Fruit fly (Drosophila melanogaster): Measurements from ENCODE around the gene CG14969.

The CG14969 gene

DNA sequence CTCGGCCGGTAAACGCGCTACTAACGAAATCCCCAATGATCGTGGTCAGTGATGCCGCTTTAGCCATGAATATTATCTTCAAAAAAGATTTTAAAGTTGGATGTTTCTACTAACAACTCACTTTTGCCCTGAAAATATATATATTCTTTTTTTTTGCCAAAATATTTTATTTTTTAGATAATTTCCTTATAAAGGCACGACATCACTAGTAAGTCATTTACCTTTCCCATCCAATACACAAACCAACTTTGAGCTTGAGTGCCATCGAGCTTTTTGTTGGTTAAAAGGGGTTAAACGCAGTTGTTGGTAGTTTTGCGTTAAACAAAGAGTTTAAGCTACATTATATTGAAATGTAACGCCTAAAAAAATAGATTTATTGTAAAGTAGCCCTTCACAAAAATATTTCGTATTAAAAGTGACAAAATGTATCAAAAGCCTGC is 31.7 kb downstream of the CG14969 start, which contains the start of gene CG14968 (continued):
- TF ChIP-seq CG10543 (GFP tag; optimal IDR thresholded peaks at IDR 0.05) (peak; percentile 75), gt (GFP tag; IDR thresholded peaks at IDR 0.05) (peak; percentile 82), CG15601 (tag; optimal IDR thresholded peaks at IDR 0.05) (peak; percentile 89), CG10431 (GFP tag; optimal IDR thresholded peaks at IDR 0.05) (peak; percentile 54), Xbp1 (GFP tag; optimal IDR thresholded peaks at IDR 0.05) (peak; percentile 93), CG17829 (tag; optimal IDR thresholded peaks at IDR 0.05) (peak; percentile 91), CHES-1-like (GFP tag; optimal IDR thresholded peaks at IDR 0.05) (peak; percentile 41), ATbp (GFP tag; optimal IDR thresholded peaks at IDR 0.05) (peak; percentile 89), Pdp1 (GFP tag; optimal IDR thresholded peaks at IDR 0.05) (peak; percentile 66 to 74), fd3F (GFP tag; optimal IDR thresholded peaks at IDR 0.05) (peak; percentile 93), CG2120 (GFP tag; optimal IDR thresholded peaks at IDR 0.05) (peak; percentile 96), Deaf1 (tag; optimal IDR thresholded peaks at IDR 0.05) (peak; percentile 74), hb (GFP tag; IDR thresholded peaks at IDR 0.05; ENCODE audit: partially characterized antibody) (no peak), CG18476 (GFP tag; optimal IDR thresholded peaks at IDR 0.05) (peak; percentile 90), ftz-f1 (GFP tag; optimal IDR thresholded peaks at IDR 0.05) (peak; percentile 48), abd-A (tag; optimal IDR thresholded peaks at IDR 0.05) (no peak), ranshi (GFP tag; IDR thresholded peaks at IDR 0.05) (peak; percentile 97), lab (GFP tag; optimal IDR thresholded peaks at IDR 0.05) (peak; percentile 98), kah (GFP tag; optimal IDR thresholded peaks at IDR 0.05) (peak; percentile 83), cato (GFP tag; optimal IDR thresholded peaks at IDR 0.05; ENCODE audit: borderline replicate concordance) (peak; percentile 82), esg (GFP tag; conservative IDR thresholded peaks at IDR 0.05) (peak; percentile 95), Nf-YB (GFP tag; optimal IDR thresholded peaks at IDR 0.05) (peak; percentile 81), Dbx (GFP tag; IDR thresholded peaks at IDR 0.05) (peak; percentile 97), Sox100B (GFP tag; optimal IDR thresholded peaks at IDR 0.05) (peak; percentile 86), dpn (GFP tag; optimal IDR thresholded peaks at IDR 0.05) (peak; percentile 87 to 94), vfl (GFP tag; optimal IDR thresholded peaks at IDR 0.05) (peak; percentile 74), sd (tag; optimal IDR thresholded peaks at IDR 0.05) (peak; percentile 76), CG18599 (GFP tag; optimal IDR thresholded peaks at IDR 0.05) (peak; percentile 97), lilli (GFP tag; optimal IDR thresholded peaks at IDR 0.05) (peak; percentile 91), Poxn (GFP tag; IDR thresholded peaks at IDR 0.05) (peak; percentile 81), Camta (GFP tag; optimal IDR thresholded peaks at IDR 0.05) (peak; percentile 85), NfI (GFP tag; optimal IDR thresholded peaks at IDR 0.05) (peak; percentile 94), CG10959 (GFP tag; IDR thresholded peaks at IDR 0.05) (peak; percentile 78), Ssrp (tag; optimal IDR thresholded peaks at IDR 0.05) (peak; percentile 92), Myb (GFP tag; optimal IDR thresholded peaks at IDR 0.05) (no peak), CG16863 (GFP tag; optimal IDR thresholded peaks at IDR 0.05) (peak; percentile 63), fd102C (GFP tag; optimal IDR thresholded peaks at IDR 0.05) (no peak), slbo (GFP tag; IDR thresholded peaks at IDR 0.05) (peak; percentile 98), CG15269 (tag; optimal IDR thresholded peaks at IDR 0.05) (peak; percentile 97), twi (tag; optimal IDR thresholded peaks at IDR 0.05) (peak; percentile 78), Optix (GFP tag; IDR thresholded peaks at IDR 0.05) (peak; percentile 85), gro (GFP tag; optimal IDR thresholded peaks at IDR 0.05) (peak; percentile 75), Sin3A (optimal IDR thresholded peaks at IDR 0.05) (no peak), nmo (GFP tag; optimal IDR thresholded peaks at IDR 0.05) (peak; percentile 90), Dek (tag; optimal IDR thresholded peaks at IDR 0.05) (peak; percentile 93), ara (GFP tag; IDR thresholded peaks at IDR 0.05) (peak; percentile 95), Max (GFP tag; optimal IDR thresholded peaks at IDR 0.05) (peak; percentile 92), shn (GFP tag; optimal IDR thresholded peaks at IDR 0.05) (peak; percentile 48), Sox102F (GFP tag; optimal IDR thresholded peaks at IDR 0.05) (peak; percentile 97), dm (GFP tag; optimal IDR thresholded peaks at IDR 0.05) (no peak)
